Worm (Caenorhabditis elegans) whole organism, young adult: ENCODE data around the gene K09F6.3.

Experiments
- B0336.3 ChIP-seq: fragments of 200-800 bp; sonication (Bioruptor generic); IDR thresholded peaks from 2 replicates; pipeline ENCODE4 v1.3.6; 2022; ENCODE audit warnings: missing genetic modification characterization, missing compliant biosample characterization
- F10E7.11 ChIP-seq: sonication (generic microtip); optimal IDR thresholded peaks from 2 replicates; lab custom pipeline; 2017; ENCODE audit warnings: mild to moderate bottlenecking, missing genetic modification characterization, moderate library complexity, missing compliant biosample characterization
- F37B4.10 ChIP-seq: fragments of 200-800 bp; sonication (Bioruptor generic); IDR thresholded peaks from 2 replicates; pipeline ENCODE4 v1.3.6; 2022; ENCODE audit warnings: missing genetic modification characterization, missing compliant biosample characterization
- bed-2 ChIP-seq: fragments of 200-800 bp; sonication (Bioruptor generic); IDR thresholded peaks from 2 replicates; pipeline ENCODE4 v1.3.6; 2022; ENCODE audit warnings: missing genetic modification reagents, missing genetic modification characterization, missing compliant biosample characterization
- lag-1 ChIP-seq: fragments of 200-800 bp; sonication (Bioruptor generic); IDR thresholded peaks from 2 replicates; pipeline ENCODE4 v1.3.6; 2022; ENCODE audit warnings: missing genetic modification reagents, missing genetic modification characterization, missing compliant biosample characterization
- nfya-1 ChIP-seq: sonication (generic microtip); optimal IDR thresholded peaks from 2 replicates; lab custom pipeline; 2017; ENCODE audit warnings: antibody characterized with exemption, missing compliant biosample characterization, missing genetic modification characterization, borderline replicate concordance; ENCODE audit not compliant: insufficient read depth

DNA sequence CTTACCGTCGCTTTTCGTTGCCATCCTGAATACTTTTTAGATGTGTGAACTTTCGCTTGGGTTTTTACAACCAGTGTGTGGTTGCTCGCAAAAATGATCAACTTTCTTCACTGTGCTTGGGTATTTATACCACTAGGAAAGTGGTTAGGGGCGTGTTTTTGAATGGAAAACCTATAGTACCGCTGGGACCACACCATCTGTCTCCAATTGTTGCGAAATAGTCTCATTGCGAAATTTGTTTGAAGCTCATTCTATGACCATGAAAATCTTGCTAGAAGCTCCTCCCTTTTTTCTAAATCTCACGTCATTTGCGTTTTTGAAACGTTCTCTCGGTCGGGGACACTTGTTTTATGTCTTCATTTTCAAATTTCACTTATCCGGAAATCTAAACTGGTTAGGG lies 33.8 kb downstream of the K09F6.3 start, which contains the start of the genes K09F6.10 and K09F6.13:
- TF ChIP-seq B0336.3 (GFP tag; lab: Robert Waterston, UW), result no peak
- no peak for TF ChIP-seq F10E7.11
- TF ChIP-seq bed-2 (GFP tag; lab: Robert Waterston, UW), result no peak
- no peak for TF ChIP-seq lag-1 (GFP tag; lab: Robert Waterston, UW)
- TF ChIP-seq F37B4.10, result no peak
- TF ChIP-seq nfya-1 (tag; lab: Kevin White, UChicago), result no peak
